Fruit fly (Drosophila melanogaster) whole organism, wandering third instar larva: Measurements from ENCODE around the gene LanA.

Experiments
- Abd-B ChIP-seq: fragments of >200 bp; optimal IDR thresholded peaks from 2 replicates; lab custom pipeline; 2017; ENCODE audit warnings: missing biosample characterization, missing genetic modification characterization
- CG32264 ChIP-seq: fragments of 200-800 bp; sonication (Bioruptor generic); optimal IDR thresholded peaks from 2 replicates; lab custom pipeline; 2016; ENCODE audit warnings: missing biosample characterization, missing genetic modification characterization
- CG9705 ChIP-seq: fragments of 200-800 bp; sonication (Bioruptor generic); optimal IDR thresholded peaks from 2 replicates; lab custom pipeline; 2018; ENCODE audit warnings: missing biosample characterization, mild to moderate bottlenecking, missing genetic modification characterization
- Dfd ChIP-seq: fragments of >200 bp; optimal IDR thresholded peaks from 2 replicates; lab custom pipeline; 2017; ENCODE audit warnings: missing biosample characterization, missing genetic modification characterization
- Dif ChIP-seq: fragments of 200-275, 200-300 bp; sonication (Bioruptor generic); optimal IDR thresholded peaks from 2 replicates; lab custom pipeline; 2018; ENCODE audit warnings: missing biosample characterization, missing genetic modification characterization; ENCODE audit not compliant: partially characterized antibody
- GATAd ChIP-seq: sonication (Bioruptor generic); optimal IDR thresholded peaks from 2 replicates; lab custom pipeline; 2016; ENCODE audit warnings: missing biosample characterization, missing genetic modification characterization
- HLH106 ChIP-seq: fragments of 200-800 bp; optimal IDR thresholded peaks from 3 replicates; lab custom pipeline; 2019; ENCODE audit warnings: missing biosample characterization, mild to moderate bottlenecking, missing genetic modification characterization, moderate library complexity
- Hnf4 ChIP-seq: fragments of 200-800 bp; sonication (Bioruptor generic); optimal IDR thresholded peaks from 2 replicates; lab custom pipeline; 2016; ENCODE audit warnings: missing biosample characterization, mild to moderate bottlenecking, missing genetic modification characterization
- Hr78 ChIP-seq: fragments of >200 bp; optimal IDR thresholded peaks from 2 replicates; lab custom pipeline; 2017; ENCODE audit warnings: missing biosample characterization, missing genetic modification characterization
- Jra ChIP-seq: sonication (Bioruptor generic); optimal IDR thresholded peaks from 2 replicates; lab custom pipeline; 2016; ENCODE audit warnings: missing biosample characterization, missing genetic modification characterization
- Mio ChIP-seq: sonication (Bioruptor generic); optimal IDR thresholded peaks from 2 replicates; lab custom pipeline; 2016; ENCODE audit warnings: missing biosample characterization, missing genetic modification characterization
- Myc ChIP-seq: fragments of >200 bp; optimal IDR thresholded peaks from 2 replicates; lab custom pipeline; 2017
- N ChIP-seq: fragments of >200 bp; optimal IDR thresholded peaks from 2 replicates; lab custom pipeline; 2018; ENCODE audit warnings: missing biosample characterization, missing external identifiers, missing genetic modification characterization
- OdsH ChIP-seq: fragments of 200-800 bp; sonication (Bioruptor generic); optimal IDR thresholded peaks from 2 replicates; lab custom pipeline; 2016; ENCODE audit warnings: missing biosample characterization, mild to moderate bottlenecking, missing genetic modification characterization
- Rel ChIP-seq, 2 experiments: fragments of 200-800 bp; sonication (Bioruptor generic) in 1 of 2; optimal IDR thresholded peaks; 2 replicates in 1 of 2; 3 replicates in 1 of 2; lab custom pipeline; 2016 to 2019; ENCODE audit warnings: mild to moderate bottlenecking in 2 of 2, missing biosample characterization in 2 of 2, missing genetic modification characterization in 2 of 2, moderate library complexity in 1 of 2
- Sp1 ChIP-seq: fragments of 200-800 bp; sonication (Bioruptor generic); optimal IDR thresholded peaks from 3 replicates; lab custom pipeline; 2019; ENCODE audit warnings: missing biosample characterization, mild to moderate bottlenecking, missing genetic modification characterization, moderate library complexity
- Vsx2 ChIP-seq: fragments of 200-300, 225-300 bp; sonication (Bioruptor generic); optimal IDR thresholded peaks from 2 replicates; lab custom pipeline; 2018; ENCODE audit warnings: missing biosample characterization, missing genetic modification characterization; ENCODE audit not compliant: partially characterized antibody
- br ChIP-seq: fragments of 200-800 bp; sonication (Bioruptor generic); optimal IDR thresholded peaks from 2 replicates; lab custom pipeline; 2016; ENCODE audit warnings: missing biosample characterization, missing genetic modification characterization
- brk ChIP-seq: fragments of 200-800 bp; sonication (Bioruptor generic); optimal IDR thresholded peaks from 2 replicates; lab custom pipeline; 2016; ENCODE audit warnings: missing biosample characterization, mild to moderate bottlenecking, missing genetic modification characterization
- dl ChIP-seq, 2 experiments: fragments of 175-275, 200-275 bp in 1 of 2; fragments of 200-275 bp in 1 of 2; sonication (Bioruptor generic); optimal IDR thresholded peaks; lab custom pipeline; 2018; ENCODE audit warnings: mild to moderate bottlenecking in 2 of 2, missing biosample characterization in 2 of 2, missing genetic modification characterization in 2 of 2, moderate library complexity in 2 of 2; ENCODE audit not compliant: partially characterized antibody in 2 of 2, insufficient read depth in 1 of 2
- dsf ChIP-seq: sonication (Bioruptor generic); optimal IDR thresholded peaks from 2 replicates; lab custom pipeline; 2016; ENCODE audit warnings: missing biosample characterization, missing genetic modification characterization, borderline replicate concordance
- ey ChIP-seq: fragments of 200-800 bp; sonication (Bioruptor generic); optimal IDR thresholded peaks from 2 replicates; lab custom pipeline; 2016; ENCODE audit warnings: missing biosample characterization, missing genetic modification characterization
- foxo ChIP-seq, 2 experiments: fragments of 200-800 bp; sonication (Bioruptor generic); optimal IDR thresholded peaks; 2 replicates in 1 of 2; 3 replicates in 1 of 2; lab custom pipeline; 2016 to 2017; ENCODE audit warnings: missing biosample characterization in 2 of 2, missing genetic modification characterization in 2 of 2
- fru ChIP-seq: fragments of 200-800 bp; sonication (Bioruptor generic); optimal IDR thresholded peaks from 3 replicates; lab custom pipeline; 2016; ENCODE audit warnings: missing biosample characterization, mild to moderate bottlenecking, missing genetic modification characterization
- h ChIP-seq: fragments of 200-800 bp; sonication (Bioruptor generic); optimal IDR thresholded peaks from 3 replicates; lab custom pipeline; 2016; ENCODE audit warnings: missing biosample characterization, mild to moderate bottlenecking, missing genetic modification characterization
- jim ChIP-seq: fragments of 175-275, 200-325 bp; sonication (Bioruptor generic); optimal IDR thresholded peaks from 2 replicates; lab custom pipeline; 2016; ENCODE audit warnings: missing biosample characterization, mild to moderate bottlenecking, missing genetic modification characterization
- lola ChIP-seq: fragments of >200 bp; optimal IDR thresholded peaks from 2 replicates; lab custom pipeline; 2017; ENCODE audit warnings: missing biosample characterization, missing genetic modification characterization
- pan ChIP-seq: fragments of >200 bp; optimal IDR thresholded peaks from 2 replicates; lab custom pipeline; 2017
- psq ChIP-seq: fragments of 200-800 bp; sonication (Bioruptor generic); optimal IDR thresholded peaks from 3 replicates; lab custom pipeline; 2017; ENCODE audit warnings: missing biosample characterization, mild to moderate bottlenecking, missing genetic modification characterization, moderate library complexity
- rgr ChIP-seq: fragments of 200-800 bp; sonication (Bioruptor generic); optimal IDR thresholded peaks from 3 replicates; lab custom pipeline; 2016; ENCODE audit warnings: missing biosample characterization, mild to moderate bottlenecking, missing genetic modification characterization
- sage ChIP-seq: fragments of 200-800 bp; sonication (Bioruptor generic); optimal IDR thresholded peaks from 2 replicates; lab custom pipeline; 2016; ENCODE audit warnings: missing biosample characterization, mild to moderate bottlenecking, missing genetic modification characterization
- sv ChIP-seq: fragments of 200-800 bp; sonication (Bioruptor generic); optimal IDR thresholded peaks from 3 replicates; lab custom pipeline; 2016; ENCODE audit warnings: missing biosample characterization, missing genetic modification characterization
- tai ChIP-seq: sonication (Bioruptor generic); optimal IDR thresholded peaks from 2 replicates; lab custom pipeline; 2016; ENCODE audit warnings: missing biosample characterization, missing genetic modification characterization
- usp ChIP-seq: fragments of >200 bp; optimal IDR thresholded peaks from 2 replicates; lab custom pipeline; 2017; ENCODE audit warnings: missing biosample characterization, missing genetic modification characterization
- woc ChIP-seq: sonication (Bioruptor generic); optimal IDR thresholded peaks from 2 replicates; lab custom pipeline; 2016; ENCODE audit warnings: missing biosample characterization, mild to moderate bottlenecking, missing genetic modification characterization

Gene LanA

dm6 chr3L:6216787-6217078 is 1.1 kb downstream of the LanA start:
- TF ChIP-seq OdsH (GFP tag; lab: Kevin White, UChicago), result no peak
- peak; percentile 7 for TF ChIP-seq psq (GFP tag; lab: Kevin White, UChicago)

dm6 chr3L:6215976-6216786 is 1.6 kb downstream of the LanA start:
- TF ChIP-seq dl (GFP tag; optimal IDR thresholded peaks at IDR 0.05; lab: Kevin White, UChicago; ENCODE audit: insufficient read depth in 1 of 2, partially characterized antibody in 2 of 2), result no peak
- TF ChIP-seq br (GFP tag; lab: Kevin White, UChicago), result no peak
- no peak for TF ChIP-seq foxo (GFP tag; optimal IDR thresholded peaks at IDR 0.05; lab: Kevin White, UChicago)

- TF ChIP-seq tai (GFP tag; lab: Kevin White, UChicago) (no peak), dsf (GFP tag; lab: Kevin White, UChicago) (no peak), Hnf4 (GFP tag; lab: Kevin White, UChicago) (no peak), N (GFP tag; lab: Kevin White, UChicago) (no peak), CG9705 (no peak), Mio (GFP tag; lab: Kevin White, UChicago) (no peak), usp (GFP tag; lab: Kevin White, UChicago) (no peak), dl (GFP tag; optimal IDR thresholded peaks at IDR 0.05; lab: Kevin White, UChicago; ENCODE audit: insufficient read depth in 1 of 2, partially characterized antibody in 2 of 2) (no peak), ey (GFP tag; lab: Kevin White, UChicago) (no peak), Jra (GFP tag; lab: Kevin White, UChicago) (no peak), Myc (no peak), GATAd (GFP tag; lab: Kevin White, UChicago) (no peak), psq (GFP tag; lab: Kevin White, UChicago) (no peak), pan (no peak)
- TF ChIP-seq, all 38 proteins: peak for 0
These were observed 17.6 kb downstream of the LanA start, which contains the start of gene CG8219 for dm6 chr3L:6200173-6200572. Gene CG8219 (plus strand): TSS chr3L:6200473.

dm6 chr3L:6193556-6194114 is 24.2 kb downstream of the LanA start:
- TF ChIP-seq N (GFP tag; lab: Kevin White, UChicago) (no peak), Dif (GFP tag; lab: Kevin White, UChicago) (no peak), usp (GFP tag; lab: Kevin White, UChicago) (no peak), HLH106 (no peak), CG9705 (no peak)

DNA sequence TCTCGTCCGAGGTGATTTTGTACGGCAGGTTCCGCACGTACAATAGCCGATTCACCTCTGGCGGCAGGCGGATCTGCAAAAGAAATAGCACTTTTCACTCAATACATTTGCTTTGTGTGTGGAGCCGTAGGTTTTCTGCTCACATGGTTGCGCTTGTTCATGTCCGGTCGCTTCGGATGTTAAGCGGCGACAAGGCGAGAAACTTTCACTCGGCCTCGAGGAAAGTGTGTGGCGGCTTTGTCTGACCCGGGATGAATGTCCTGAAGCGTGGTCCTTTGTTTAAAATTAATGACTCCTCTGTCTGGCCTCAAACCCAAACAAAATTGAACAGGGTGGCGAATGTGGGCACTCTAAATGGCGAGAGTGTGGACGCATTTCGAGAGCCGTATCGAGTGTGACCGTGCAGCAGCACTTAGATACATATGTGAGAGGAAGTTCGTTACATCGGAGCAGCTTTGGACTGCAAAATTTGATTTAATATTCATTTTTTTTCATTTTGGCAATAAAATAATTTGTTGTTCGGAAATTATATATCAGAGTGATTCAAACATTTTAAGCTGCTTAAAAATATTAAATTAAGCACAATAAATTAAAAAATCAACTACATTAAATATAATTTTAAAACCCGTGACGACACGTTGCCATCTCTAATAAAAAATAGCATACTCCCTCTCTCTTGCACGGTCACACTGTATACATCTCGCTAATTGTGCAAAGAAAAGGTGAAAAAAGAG is 24.8 kb downstream of the LanA start, which contains the start of the genes Sf3b6 and Tnpo:
Sf3b6 (minus strand) TSS at position 358 of the 734 bp plus-strand sequence.
Tnpo (plus strand) TSS at position 659 of the 734 bp plus-strand sequence.
- TF ChIP-seq h (GFP tag; lab: Kevin White, UChicago), result peak; percentile 87
- peak; percentile 73 for TF ChIP-seq Hnf4 (GFP tag; lab: Kevin White, UChicago)
- TF ChIP-seq Rel (GFP tag; optimal IDR thresholded peaks at IDR 0.05; lab: Kevin White, UChicago), result no peak
- peak; percentile 26 for TF ChIP-seq Rel (tag; optimal IDR thresholded peaks at IDR 0.05; lab: Kevin White, UChicago)
- TF ChIP-seq Dfd, result no peak
- no peak for TF ChIP-seq sage (GFP tag; lab: Kevin White, UChicago)
- peak; percentile 82 for TF ChIP-seq CG9705
- peak; percentile 83 for TF ChIP-seq Sp1 (GFP tag; lab: Kevin White, UChicago)
- TF ChIP-seq Mio (GFP tag; lab: Kevin White, UChicago), result no peak
- TF ChIP-seq CG32264 (GFP tag; lab: Kevin White, UChicago), result no peak
- no peak for TF ChIP-seq lola
- TF ChIP-seq Vsx2 (GFP tag; lab: Kevin White, UChicago), result no peak
- TF ChIP-seq usp (GFP tag; lab: Kevin White, UChicago), result no peak
- TF ChIP-seq dsf (GFP tag; lab: Kevin White, UChicago), result peak; percentile 55
- peak; percentile 86 for TF ChIP-seq rgr (GFP tag; lab: Kevin White, UChicago)
- peak; percentile 80 for TF ChIP-seq OdsH (GFP tag; lab: Kevin White, UChicago)
- TF ChIP-seq Abd-B (GFP tag; lab: Kevin White, UChicago), result no peak
- TF ChIP-seq ey (GFP tag; lab: Kevin White, UChicago), result peak; percentile 80
- no peak for TF ChIP-seq fru (GFP tag; lab: Kevin White, UChicago)
- no peak for TF ChIP-seq br (GFP tag; lab: Kevin White, UChicago)
- TF ChIP-seq Myc, result peak; percentile 12
- peak; percentile 78 for TF ChIP-seq sv (GFP tag; lab: Kevin White, UChicago)
- TF ChIP-seq brk (GFP tag; lab: Kevin White, UChicago), result no peak
- TF ChIP-seq psq (GFP tag; lab: Kevin White, UChicago), result peak; percentile 83
- no peak for TF ChIP-seq jim (GFP tag; lab: Kevin White, UChicago)
- peak; percentile 88 for TF ChIP-seq woc (GFP tag; lab: Kevin White, UChicago)
- no peak for TF ChIP-seq Dif (GFP tag; lab: Kevin White, UChicago)
- TF ChIP-seq dl (GFP tag; optimal IDR thresholded peaks at IDR 0.05; lab: Kevin White, UChicago; ENCODE audit: insufficient read depth in 1 of 2, partially characterized antibody in 2 of 2), result no peak
- TF ChIP-seq Hr78 (GFP tag; lab: Kevin White, UChicago), result no peak
- TF ChIP-seq N (GFP tag; lab: Kevin White, UChicago), result no peak
- TF ChIP-seq HLH106, result peak; percentile 91
- no peak for TF ChIP-seq pan
